Fruit fly (Drosophila melanogaster) whole organism, embryonic: ENCODE data around the gene CG17470.

ENCODE experiments used
- Ada2b ChIP-seq: fragments of 200-800 bp; sonication (Bioruptor generic); IDR thresholded peaks from 2 replicates; pipeline ENCODE4 v1.3.6; 2022; ENCODE audit warnings: missing biosample characterization, missing genetic modification characterization
- Atf6 ChIP-seq: fragments of 200-800 bp; sonication (Bioruptor generic); IDR thresholded peaks from 2 replicates; pipeline ENCODE4 v1.3.6; 2022; ENCODE audit warnings: missing biosample characterization, missing genetic modification characterization
- B-H2 ChIP-seq: fragments of 200-800 bp; sonication (Bioruptor generic); optimal IDR thresholded peaks from 2 replicates; lab custom pipeline; 2018; ENCODE audit warnings: missing biosample characterization, mild to moderate bottlenecking, missing genetic modification characterization
- CG10267 ChIP-seq: fragments of 200-800 bp; sonication (Bioruptor generic); optimal IDR thresholded peaks from 2 replicates; lab custom pipeline; 2018; ENCODE audit warnings: missing biosample characterization, mild to moderate bottlenecking, missing genetic modification characterization, moderate library complexity
- CG10321 ChIP-seq: fragments of 200-800 bp; sonication (Bioruptor generic); IDR thresholded peaks from 2 replicates; pipeline ENCODE4 v1.3.6; 2022; ENCODE audit warnings: missing biosample characterization, missing genetic modification characterization
- CG11560 ChIP-seq: fragments of 200-800 bp; sonication (Bioruptor generic); IDR thresholded peaks from 3 replicates; pipeline ENCODE4 v1.3.6; 2022; ENCODE audit warnings: missing biosample characterization, missing genetic modification characterization
- CG11723 ChIP-seq: fragments of 200-800 bp; sonication (Bioruptor generic); optimal IDR thresholded peaks from 2 replicates; lab custom pipeline; 2017; ENCODE audit warnings: missing biosample characterization, mild to moderate bottlenecking, missing genetic modification characterization
- CG12659 ChIP-seq: fragments of 200-800 bp; sonication (Bioruptor generic); optimal IDR thresholded peaks from 3 replicates; lab custom pipeline; 2017; ENCODE audit warnings: mild to moderate bottlenecking, missing biosample characterization, missing genetic modification reagents, missing genetic modification characterization
- CG13296 ChIP-seq: fragments of 200-800 bp; sonication (Bioruptor generic); optimal IDR thresholded peaks from 3 replicates; lab custom pipeline; 2018; ENCODE audit warnings: missing biosample characterization, mild to moderate bottlenecking, missing genetic modification characterization
- CG13894 ChIP-seq: fragments of 200-800 bp; sonication (Bioruptor generic); optimal IDR thresholded peaks from 3 replicates; lab custom pipeline; 2018; ENCODE audit warnings: missing biosample characterization, mild to moderate bottlenecking, missing genetic modification characterization, moderate library complexity
- CG14710 ChIP-seq: fragments of 200-800 bp; sonication (Bioruptor generic); optimal IDR thresholded peaks from 3 replicates; lab custom pipeline; 2019; ENCODE audit warnings: missing biosample characterization, mild to moderate bottlenecking, missing genetic modification characterization, moderate library complexity
- CG15696 ChIP-seq: fragments of 200-800 bp; sonication (Bioruptor generic); optimal IDR thresholded peaks from 2 replicates; lab custom pipeline; 2019; ENCODE audit warnings: missing biosample characterization, mild to moderate bottlenecking, missing genetic modification characterization, moderate library complexity
- CG1603 ChIP-seq: fragments of 200-800 bp; sonication (Bioruptor generic); optimal IDR thresholded peaks from 2 replicates; lab custom pipeline; 2019; ENCODE audit warnings: missing biosample characterization, mild to moderate bottlenecking, missing genetic modification characterization, moderate library complexity
- CG2712 ChIP-seq: fragments of 200-800 bp; optimal IDR thresholded peaks from 3 replicates; lab custom pipeline; 2019; ENCODE audit warnings: missing biosample characterization, mild to moderate bottlenecking, missing genetic modification characterization, moderate library complexity
- CG30431 ChIP-seq: fragments of 200-800 bp; sonication (Bioruptor generic); optimal IDR thresholded peaks from 2 replicates; lab custom pipeline; 2017; ENCODE audit warnings: missing biosample characterization, missing genetic modification characterization
- CG32772 ChIP-seq: fragments of 200-800 bp; sonication (Bioruptor generic); IDR thresholded peaks from 2 replicates; pipeline ENCODE4 v1.3.6; 2022; ENCODE audit warnings: missing biosample characterization, missing genetic modification characterization
- CG34376 ChIP-seq: fragments of 200-800 bp; sonication (Bioruptor generic); optimal IDR thresholded peaks from 2 replicates; lab custom pipeline; 2018; ENCODE audit warnings: missing biosample characterization, mild to moderate bottlenecking, missing genetic modification characterization
- CG3847 ChIP-seq: fragments of 200-800 bp; sonication (Bioruptor generic); IDR thresholded peaks from 2 replicates; pipeline ENCODE4 v1.3.6; 2022; ENCODE audit warnings: missing biosample characterization, missing genetic modification characterization
- CG4424 ChIP-seq: fragments of 200-800 bp; sonication (Bioruptor generic); optimal IDR thresholded peaks from 3 replicates; lab custom pipeline; 2016; ENCODE audit warnings: missing biosample characterization, missing genetic modification characterization
- CG4820 ChIP-seq: fragments of 200-800 bp; sonication (Bioruptor generic); optimal IDR thresholded peaks from 3 replicates; lab custom pipeline; 2016; ENCODE audit warnings: missing biosample characterization, missing genetic modification characterization
- CG6791 ChIP-seq: fragments of 200-800 bp; sonication (Bioruptor generic); IDR thresholded peaks from 3 replicates; pipeline ENCODE4 v1.3.6; 2022; ENCODE audit warnings: missing biosample characterization, missing genetic modification characterization; ENCODE audit not compliant: partially characterized antibody
- CG7372 ChIP-seq: fragments of 200-800 bp; sonication (Bioruptor generic); IDR thresholded peaks from 2 replicates; pipeline ENCODE4 v1.3.6; 2022; ENCODE audit warnings: missing biosample characterization, missing genetic modification characterization
- CG7928 ChIP-seq: fragments of 200-800 bp; sonication (Bioruptor generic); optimal IDR thresholded peaks from 2 replicates; lab custom pipeline; 2017; ENCODE audit warnings: missing biosample characterization, mild to moderate bottlenecking, missing genetic modification characterization
- CG9215 ChIP-seq: fragments of 200-800 bp; sonication (Bioruptor generic); IDR thresholded peaks from 2 replicates; pipeline ENCODE4 v1.3.6; 2022; ENCODE audit warnings: missing biosample characterization, missing genetic modification characterization
- CG9797 ChIP-seq: fragments of 200-800 bp; sonication (Bioruptor generic); optimal IDR thresholded peaks from 3 replicates; lab custom pipeline; 2018; ENCODE audit warnings: missing biosample characterization, mild to moderate bottlenecking, missing genetic modification characterization
- CHES-1-like ChIP-seq: fragments of 200-800 bp; sonication (Bioruptor generic); optimal IDR thresholded peaks from 2 replicates; lab custom pipeline; 2016; ENCODE audit warnings: missing biosample characterization, missing genetic modification characterization
- Camta ChIP-seq: fragments of 200-800 bp; sonication (Bioruptor generic); optimal IDR thresholded peaks from 2 replicates; lab custom pipeline; 2016; ENCODE audit warnings: missing biosample characterization, missing genetic modification characterization
- Ets97D ChIP-seq: fragments of 200-800 bp; sonication (Bioruptor generic); optimal IDR thresholded peaks from 3 replicates; lab custom pipeline; 2016; ENCODE audit warnings: missing biosample characterization, missing genetic modification characterization
- Hr39 ChIP-seq: fragments of >200 bp; optimal IDR thresholded peaks from 2 replicates; lab custom pipeline; 2017
- NFAT ChIP-seq: fragments of 200-800 bp; sonication (Bioruptor generic); IDR thresholded peaks from 2 replicates; pipeline ENCODE4 v1.3.6; 2022; ENCODE audit warnings: missing biosample characterization, missing genetic modification characterization
- NfI ChIP-seq: fragments of 200-800 bp; sonication (Bioruptor generic); optimal IDR thresholded peaks from 3 replicates; lab custom pipeline; 2018; ENCODE audit warnings: missing biosample characterization, mild to moderate bottlenecking, missing genetic modification characterization, moderate library complexity
- Tbp ChIP-seq: fragments of >200 bp; optimal IDR thresholded peaks from 2 replicates; lab custom pipeline; 2018; ENCODE audit warnings: missing biosample characterization, missing genetic modification characterization
- YL-1 ChIP-seq: fragments of 200-800 bp; sonication (Bioruptor generic); optimal IDR thresholded peaks from 3 replicates; lab custom pipeline; 2017; ENCODE audit warnings: missing biosample characterization, mild to moderate bottlenecking, missing genetic modification characterization
- ase ChIP-seq: fragments of 200-800 bp; sonication (Bioruptor generic); IDR thresholded peaks from 3 replicates; pipeline ENCODE4 v1.3.6; 2022; ENCODE audit warnings: missing biosample characterization, missing genetic modification characterization
- cas ChIP-seq: fragments of 200-800 bp; sonication (Bioruptor generic); IDR thresholded peaks from 2 replicates; pipeline ENCODE4 v1.3.6; 2022; ENCODE audit warnings: missing biosample characterization, missing genetic modification characterization
- cwo ChIP-seq: fragments of 200-800 bp; sonication (Bioruptor generic); optimal IDR thresholded peaks from 3 replicates; lab custom pipeline; 2017; ENCODE audit warnings: missing biosample characterization, missing genetic modification characterization, mild to moderate bottlenecking, moderate library complexity, missing genetic modification reagents
- dmrt99B ChIP-seq: fragments of 200-800 bp; sonication (Bioruptor generic); optimal IDR thresholded peaks from 2 replicates; lab custom pipeline; 2018; ENCODE audit warnings: missing biosample characterization, mild to moderate bottlenecking, missing genetic modification characterization, moderate library complexity
- fd3F ChIP-seq: fragments of 200-800 bp; sonication (Bioruptor generic); optimal IDR thresholded peaks from 2 replicates; lab custom pipeline; 2018; ENCODE audit warnings: missing biosample characterization, mild to moderate bottlenecking, missing genetic modification characterization, moderate library complexity
- fd96Cb ChIP-seq: fragments of 200-800 bp; sonication (Bioruptor generic); optimal IDR thresholded peaks from 2 replicates; lab custom pipeline; 2018; ENCODE audit warnings: missing biosample characterization, mild to moderate bottlenecking, missing genetic modification characterization, moderate library complexity
- gro ChIP-seq: fragments of 200-800 bp; sonication (Bioruptor generic); optimal IDR thresholded peaks from 2 replicates; lab custom pipeline; 2016; ENCODE audit warnings: missing biosample characterization, missing genetic modification characterization
- mld ChIP-seq: fragments of 200-800 bp; sonication (Bioruptor generic); IDR thresholded peaks from 3 replicates; pipeline ENCODE4 v1.3.6; 2022; ENCODE audit warnings: missing biosample characterization, missing genetic modification characterization; ENCODE audit not compliant: partially characterized antibody
- nmo ChIP-seq: fragments of 200-800 bp; sonication (Bioruptor generic); optimal IDR thresholded peaks from 2 replicates; lab custom pipeline; 2018; ENCODE audit warnings: missing biosample characterization, mild to moderate bottlenecking, missing genetic modification characterization, moderate library complexity
- psq ChIP-seq: fragments of 200-800 bp; sonication (Bioruptor generic); optimal IDR thresholded peaks from 2 replicates; lab custom pipeline; 2017; ENCODE audit warnings: missing biosample characterization, missing genetic modification characterization
- row ChIP-seq: fragments of 200-800 bp; sonication (Bioruptor generic); IDR thresholded peaks from 3 replicates; pipeline ENCODE4 v1.3.6; 2022; ENCODE audit warnings: missing biosample characterization, missing genetic modification characterization
- sim ChIP-seq: fragments of 200-800 bp; sonication (Bioruptor generic); IDR thresholded peaks from 2 replicates; pipeline ENCODE4 v1.3.6; 2022; ENCODE audit warnings: missing biosample characterization, missing genetic modification characterization
- sob ChIP-seq: fragments of 200-800 bp; sonication (Bioruptor generic); IDR thresholded peaks from 2 replicates; pipeline ENCODE4 v1.3.6; 2022; ENCODE audit warnings: missing biosample characterization, missing genetic modification characterization
- sqz ChIP-seq: fragments of 200-800 bp; sonication (Bioruptor generic); optimal IDR thresholded peaks from 3 replicates; lab custom pipeline; 2018; ENCODE audit warnings: missing biosample characterization, mild to moderate bottlenecking, missing genetic modification characterization
- stwl ChIP-seq: fragments of 200-800 bp; sonication (Bioruptor generic); optimal IDR thresholded peaks from 3 replicates; lab custom pipeline; 2018; ENCODE audit warnings: missing biosample characterization, mild to moderate bottlenecking, missing genetic modification characterization, moderate library complexity
- trem ChIP-seq: fragments of 200-800 bp; optimal IDR thresholded peaks from 3 replicates; lab custom pipeline; 2019; ENCODE audit warnings: missing biosample characterization, mild to moderate bottlenecking, missing genetic modification characterization, moderate library complexity
- wdn ChIP-seq: fragments of 200-800 bp; sonication (Bioruptor generic); IDR thresholded peaks from 2 replicates; pipeline ENCODE4 v1.3.6; 2022; ENCODE audit warnings: missing biosample characterization, missing genetic modification characterization
- yki ChIP-seq: fragments of >200 bp; optimal IDR thresholded peaks from 3 replicates; lab custom pipeline; 2018
- zfh2 ChIP-seq: fragments of 200-800 bp; sonication (Bioruptor generic); optimal IDR thresholded peaks from 2 replicates; lab custom pipeline; 2016; ENCODE audit warnings: missing biosample characterization, missing genetic modification characterization

The CG17470 gene

dm6 chr2L:20647240-20647908 is 4.3 kb upstream of the CG17470 start (continued):
- TF ChIP-seq Hr39 (lab: Kevin White, UChicago) (no peak), fd3F (GFP tag; lab: Kevin White, UChicago) (no peak), B-H2 (GFP tag; lab: Kevin White, UChicago) (no peak), stwl (peak; percentile 58), CG11723 (GFP tag; lab: Kevin White, UChicago) (no peak), YL-1 (GFP tag; lab: Kevin White, UChicago) (peak; percentile 63), CG9215 (GFP tag; lab: Robert Waterston, UW) (no peak), trem (tag; lab: Kevin White, UChicago) (peak; percentile 49), Camta (GFP tag; lab: Kevin White, UChicago) (no peak), row (no peak), wdn (no peak), sqz (GFP tag; lab: Kevin White, UChicago) (no peak), mld (GFP tag; lab: Robert Waterston, UW) (no peak), ase (GFP tag; lab: Robert Waterston, UW) (no peak), sob (GFP tag; lab: Robert Waterston, UW) (no peak), CG4424 (GFP tag; lab: Kevin White, UChicago) (no peak), sim (no peak), Ets97D (GFP tag; lab: Kevin White, UChicago) (peak; percentile 55), CG1603 (tag; lab: Kevin White, UChicago) (peak; percentile 42), zfh2 (GFP tag; lab: Kevin White, UChicago) (no peak), CG30431 (GFP tag; lab: Kevin White, UChicago) (no peak), CHES-1-like (peak; percentile 17), cas (GFP tag; lab: Robert Waterston, UW) (no peak), NFAT (GFP tag; lab: Robert Waterston, UW) (no peak), Ada2b (GFP tag; lab: Robert Waterston, UW) (no peak), cwo (GFP tag; lab: Kevin White, UChicago) (no peak), CG7372 (GFP tag; lab: Robert Waterston, UW) (no peak), CG10321 (GFP tag; lab: Robert Waterston, UW) (no peak), NfI (no peak), CG7928 (GFP tag; lab: Kevin White, UChicago) (no peak), fd96Cb (no peak), CG15696 (tag; lab: Kevin White, UChicago) (no peak), yki (lab: Kevin White, UChicago) (no peak), gro (no peak), CG14710 (tag; lab: Kevin White, UChicago) (peak; percentile 24), CG32772 (no peak), CG13894 (no peak), Tbp (no peak), psq (GFP tag; lab: Kevin White, UChicago) (no peak), Atf6 (no peak), nmo (GFP tag; lab: Kevin White, UChicago) (peak; percentile 50), CG6791 (GFP tag; lab: Robert Waterston, UW) (no peak), CG2712 (tag; lab: Kevin White, UChicago) (peak; percentile 23), CG11560 (tag; lab: Robert Waterston, UW) (no peak), CG3847 (GFP tag; lab: Robert Waterston, UW) (no peak), CG9797 (GFP tag; lab: Kevin White, UChicago) (peak; percentile 89), dmrt99B (tag; lab: Kevin White, UChicago) (no peak), CG13296 (GFP tag; lab: Kevin White, UChicago) (no peak), CG4820 (GFP tag; lab: Kevin White, UChicago) (no peak), CG10267 (tag; lab: Kevin White, UChicago) (peak; percentile 24), CG34376 (GFP tag; lab: Kevin White, UChicago) (no peak), CG12659 (GFP tag; lab: Kevin White, UChicago) (peak; percentile 63)
